Fruit fly (Drosophila melanogaster): ENCODE results near the gene CG15005.
A peak's percentile ranks its signal among the peaks of the same experiment; 100 is the strongest.

Gene CG15005

dm6 chr3L:4233603-4234277 lies 29.6 kb upstream of the CG15005 start (continued):
- TF ChIP-seq Oli (tag; optimal IDR thresholded peaks at IDR 0.05) (no peak), CG8478 (optimal IDR thresholded peaks at IDR 0.05) (peak; percentile 92), CG6765 (GFP tag; optimal IDR thresholded peaks at IDR 0.05) (no peak), jigr1 (GFP tag; IDR thresholded peaks at IDR 0.05) (no peak), onecut (GFP tag; IDR thresholded peaks at IDR 0.05) (peak; percentile 65), Nf-YB (GFP tag; optimal IDR thresholded peaks at IDR 0.05) (peak; percentile 61), CG14050 (GFP tag; IDR thresholded peaks at IDR 0.05) (no peak), CG9609 (GFP tag; optimal IDR thresholded peaks at IDR 0.05) (no peak), ind (GFP tag; optimal IDR thresholded peaks at IDR 0.05) (no peak), Dref (GFP tag; IDR thresholded peaks at IDR 0.05) (no peak)

- TF ChIP-seq CG7839 (tag; optimal IDR thresholded peaks at IDR 0.05), result peak; percentile 48
- no peak for TF ChIP-seq Spps (tag; optimal IDR thresholded peaks at IDR 0.05)
- TF ChIP-seq hth (optimal IDR thresholded peaks at IDR 0.05), result no peak
- TF ChIP-seq scrt (GFP tag; optimal IDR thresholded peaks at IDR 0.05), result no peak
- TF ChIP-seq ranshi (GFP tag; IDR thresholded peaks at IDR 0.05), result no peak
- no peak for TF ChIP-seq onecut (GFP tag; IDR thresholded peaks at IDR 0.05)
- no peak for TF ChIP-seq ftz-f1 (GFP tag; optimal IDR thresholded peaks at IDR 0.05)
- TF ChIP-seq CG12744 (GFP tag; optimal IDR thresholded peaks at IDR 0.05), result no peak
- TF ChIP-seq sug (tag; optimal IDR thresholded peaks at IDR 0.05), result peak; percentile 91
- no peak for TF ChIP-seq CG4282 (GFP tag; optimal IDR thresholded peaks at IDR 0.05)
- TF ChIP-seq az2 (GFP tag; optimal IDR thresholded peaks at IDR 0.05), result no peak
- TF ChIP-seq CG4707 (GFP tag; optimal IDR thresholded peaks at IDR 0.05), result no peak
- TF ChIP-seq zen2 (GFP tag; IDR thresholded peaks at IDR 0.05; ENCODE audit: partially characterized antibody), result no peak
- TF ChIP-seq yki (optimal IDR thresholded peaks at IDR 0.05), result no peak
- no peak for TF ChIP-seq wek (GFP tag; optimal IDR thresholded peaks at IDR 0.05)
- TF ChIP-seq CG17385 (GFP tag; optimal IDR thresholded peaks at IDR 0.05), result no peak
- no peak for TF ChIP-seq peb (GFP tag; IDR thresholded peaks at IDR 0.05)
- TF ChIP-seq usp (GFP tag; optimal IDR thresholded peaks at IDR 0.05), result no peak
- peak; percentile 30 for TF ChIP-seq grau (tag; optimal IDR thresholded peaks at IDR 0.05)
- no peak for TF ChIP-seq CG7963 (GFP tag; IDR thresholded peaks at IDR 0.05; ENCODE audit: partially characterized antibody)
- TF ChIP-seq CG15514 (GFP tag; optimal IDR thresholded peaks at IDR 0.05), result no peak
- no peak for TF ChIP-seq CG42726 (GFP tag; IDR thresholded peaks at IDR 0.05; ENCODE audit: partially characterized antibody)
- TF ChIP-seq Lhr (GFP tag; optimal IDR thresholded peaks at IDR 0.05), result no peak
- TF ChIP-seq MBD-R2 (GFP tag; IDR thresholded peaks at IDR 0.05), result no peak
- no peak for TF ChIP-seq nom (GFP tag; optimal IDR thresholded peaks at IDR 0.05)
- TF ChIP-seq mam (GFP tag; optimal IDR thresholded peaks at IDR 0.05), result no peak
- no peak for TF ChIP-seq CG11695 (GFP tag; IDR thresholded peaks at IDR 0.05)
- no peak for TF ChIP-seq wdn (GFP tag; IDR thresholded peaks at IDR 0.05)
- no peak for TF ChIP-seq Atf6 (GFP tag; IDR thresholded peaks at IDR 0.05)
- no peak for TF ChIP-seq nerfin-2 (GFP tag; IDR thresholded peaks at IDR 0.05; ENCODE audit: partially characterized antibody)
- no peak for TF ChIP-seq Fer2 (tag; optimal IDR thresholded peaks at IDR 0.05)
- TF ChIP-seq CG3163 (GFP tag; optimal IDR thresholded peaks at IDR 0.05), result no peak
- no peak for TF ChIP-seq CG4328 (GFP tag; optimal IDR thresholded peaks at IDR 0.05)
- TF ChIP-seq CG11504 (tag; optimal IDR thresholded peaks at IDR 0.05), result peak; percentile 53
- TF ChIP-seq CG17612 (GFP tag; IDR thresholded peaks at IDR 0.05), result no peak
- peak in 1 of 2 experiments; percentile 5 for TF ChIP-seq eve (GFP tag; optimal IDR thresholded peaks at IDR 0.05)
- TF ChIP-seq CG10431 (GFP tag; optimal IDR thresholded peaks at IDR 0.05), result no peak
- no peak for TF ChIP-seq CG1024 (GFP tag; IDR thresholded peaks at IDR 0.05)
- no peak for TF ChIP-seq Adf1 (GFP tag; IDR thresholded peaks at IDR 0.05)
- TF ChIP-seq CG8281 (tag; optimal IDR thresholded peaks at IDR 0.05), result no peak
These were observed 28.7 kb upstream of the CG15005 start for dm6 chr3L:4232724-4233367.
